Fruit fly (Drosophila melanogaster) whole organism, adult: ENCODE measurements around the gene RasGAP1.

Experiments used
- CG33017 ChIP-seq: fragments of 200-800 bp; sonication (Bioruptor generic); optimal IDR thresholded peaks from 2 replicates; lab custom pipeline; 2018; ENCODE audit warnings: missing biosample characterization, mild to moderate bottlenecking, missing genetic modification characterization, moderate library complexity
- Clk ChIP-seq: fragments of 200-800 bp; sonication (Bioruptor generic); optimal IDR thresholded peaks from 2 replicates; lab custom pipeline; 2017; ENCODE audit warnings: missing biosample characterization, missing genetic modification characterization
- Crg-1 ChIP-seq: fragments of 200-800 bp; sonication (Bioruptor generic); optimal IDR thresholded peaks from 2 replicates; lab custom pipeline; 2016; ENCODE audit warnings: missing biosample characterization, missing genetic modification characterization
- Mnt ChIP-seq: fragments of 200-800 bp; sonication (Bioruptor generic); optimal IDR thresholded peaks from 2 replicates; lab custom pipeline; 2016; ENCODE audit warnings: missing biosample characterization, mild to moderate bottlenecking, missing genetic modification characterization
- cic ChIP-seq: fragments of 200-800 bp; sonication (Bioruptor generic); optimal IDR thresholded peaks from 2 replicates; lab custom pipeline; 2017; ENCODE audit warnings: missing biosample characterization, mild to moderate bottlenecking, missing genetic modification characterization, moderate library complexity
- cnc ChIP-seq, 2 experiments: fragments of >200 bp; optimal IDR thresholded peaks; 2 replicates each; lab custom pipeline; 2017
- pad ChIP-seq: fragments of 200-800 bp; sonication (Bioruptor generic); optimal IDR thresholded peaks from 3 replicates; lab custom pipeline; 2017; ENCODE audit warnings: missing biosample characterization, missing genetic modification characterization, mild to moderate bottlenecking, moderate library complexity, missing genetic modification reagents
- tj ChIP-seq: fragments of 200-800 bp; sonication (Bioruptor generic); optimal IDR thresholded peaks from 3 replicates; lab custom pipeline; 2017; ENCODE audit warnings: missing biosample characterization, mild to moderate bottlenecking, missing genetic modification characterization, moderate library complexity

DNA sequence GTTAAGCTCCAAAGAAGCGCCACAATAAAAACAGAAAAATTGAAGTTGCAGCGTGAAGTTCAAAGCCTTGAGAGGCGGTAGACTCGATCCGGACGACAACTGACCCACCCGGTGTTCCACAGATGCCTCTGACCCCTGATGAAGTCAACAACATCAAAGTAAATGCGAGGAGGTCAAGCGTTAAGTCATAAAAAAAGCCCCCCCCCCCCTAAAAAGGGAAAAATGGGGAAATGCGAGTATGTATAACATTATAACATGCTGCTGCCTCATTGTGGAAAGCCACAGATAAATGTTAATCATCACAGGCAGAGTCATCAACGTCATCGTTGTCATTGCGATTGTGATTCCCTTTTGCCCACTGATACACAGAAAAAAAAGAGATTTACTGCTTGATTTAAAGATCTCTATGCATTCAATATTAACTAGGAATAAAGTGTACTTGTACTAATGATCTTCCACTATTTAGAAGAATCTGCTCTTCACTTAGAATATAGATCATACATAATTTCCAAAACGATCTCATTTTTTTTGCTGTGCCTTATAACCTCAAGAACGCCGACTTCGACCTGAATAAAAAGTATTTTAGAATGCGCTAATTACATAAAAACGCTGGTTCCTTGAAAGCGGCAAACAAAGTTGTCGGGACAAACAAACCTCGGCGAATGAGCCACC lies 3.9 kb downstream of the RasGAP1 start:
- no peak for TF ChIP-seq cic (GFP tag; lab: Kevin White, UChicago)
- TF ChIP-seq Mnt, result no peak
- no peak for TF ChIP-seq Clk (GFP tag; lab: Kevin White, UChicago)
- TF ChIP-seq pad, result no peak
- no peak for TF ChIP-seq tj (GFP tag; lab: Kevin White, UChicago)
- TF ChIP-seq CG33017 (tag; lab: Kevin White, UChicago), result no peak
- no peak for TF ChIP-seq Crg-1 (GFP tag; lab: Kevin White, UChicago)
- TF ChIP-seq cnc (optimal IDR thresholded peaks at IDR 0.05; lab: Kevin White, UChicago), result no peak
